Fruit fly (Drosophila melanogaster): ENCODE data around the gene Aprt.

DNA sequence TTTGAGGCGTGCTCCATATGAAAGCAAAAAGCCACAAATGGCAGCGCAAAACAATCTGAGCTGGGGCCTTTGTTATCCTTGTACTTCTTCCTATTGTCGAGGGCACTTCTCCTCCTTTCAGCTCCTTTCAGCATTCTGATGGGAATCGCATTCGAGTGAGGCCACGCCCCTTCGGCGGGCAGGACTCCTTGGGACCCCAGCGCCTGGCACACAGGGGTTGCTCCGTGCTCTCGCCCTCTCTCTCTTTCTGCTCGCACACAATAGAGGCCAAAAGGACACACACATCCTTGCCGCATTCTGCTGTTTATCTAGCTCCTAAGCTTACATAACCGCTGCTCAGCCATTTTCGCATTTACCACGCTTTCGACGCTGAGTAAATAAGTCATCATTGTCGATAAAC is 35.2 kb upstream of the Aprt start:
- no peak for TF ChIP-seq ttk (optimal IDR thresholded peaks at IDR 0.05)
- TF ChIP-seq psq (optimal IDR thresholded peaks at IDR 0.05), result no peak
